Worm (Caenorhabditis elegans): Measurements from ENCODE around the gene F53B3.3.

- TF ChIP-seq ref-1 (GFP tag; conservative IDR thresholded peaks at IDR 0.05) (no peak), T22C8.4 (GFP tag; IDR thresholded peaks at IDR 0.05) (no peak), flt-1 (GFP tag; IDR thresholded peaks at IDR 0.05) (no peak), klf-2 (GFP tag; conservative IDR thresholded peaks at IDR 0.05) (no peak)
Observed at ce11 chrX:2891141-2891739, 20.3 kb upstream of the F53B3.3 start, which contains the start of gene B0410.3.
